Worm (Caenorhabditis elegans): ENCODE data around the gene F48E8.2.

DNA sequence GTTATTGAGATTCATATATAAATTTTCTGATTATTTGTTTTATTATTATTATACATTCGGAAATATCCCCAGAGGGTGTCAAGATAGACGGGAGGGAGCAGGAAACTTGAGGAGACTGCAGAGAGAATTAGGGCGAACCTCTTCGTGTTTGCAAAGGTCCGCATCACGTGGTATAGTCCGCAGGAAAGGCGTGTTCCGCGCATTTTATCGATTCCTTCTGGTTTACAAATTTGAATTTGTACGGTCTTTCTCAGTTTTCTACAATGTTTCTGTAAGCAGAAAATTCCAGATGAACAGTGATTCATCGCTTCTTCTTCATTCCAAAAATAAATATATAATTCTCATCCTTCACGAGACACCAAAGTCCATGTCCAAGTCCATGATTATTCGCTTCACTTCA, 35.8 kb downstream of the F48E8.2 start:
- TF ChIP-seq him-1 (tag; optimal IDR thresholded peaks at IDR 0.05), result no peak
- TF ChIP-seq W03F9.2 (tag; optimal IDR thresholded peaks at IDR 0.05), result no peak
- no peak for TF ChIP-seq dao-5 (tag; optimal IDR thresholded peaks at IDR 0.05)
